Worm (Caenorhabditis elegans) whole organism, early embryonic: ENCODE results near the gene cah-5.

ENCODE experiments used
- aly-1 ChIP-seq: sonication (generic microtip); optimal IDR thresholded peaks from 2 replicates; lab custom pipeline; 2016; ENCODE audit warnings: missing genetic modification characterization, missing compliant biosample characterization
- ama-1 ChIP-seq: fragments of 150-350 bp; optimal IDR thresholded peaks from 2 replicates; lab custom pipeline; 2014
- ceh-36 ChIP-seq: sonication (generic microtip); optimal IDR thresholded peaks from 2 replicates; lab custom pipeline; 2016; ENCODE audit warnings: missing genetic modification characterization, inconsistent platforms, missing compliant biosample characterization
- flt-1 ChIP-seq: fragments of 200-800 bp; sonication (Bioruptor generic); IDR thresholded peaks from 2 replicates; pipeline ENCODE4 v1.3.6; 2022; ENCODE audit warnings: missing genetic modification characterization, missing compliant biosample characterization
- pes-1 ChIP-seq: fragments of 200-800 bp; sonication (Bioruptor generic); IDR thresholded peaks from 2 replicates; pipeline ENCODE4 v1.3.6; 2022; ENCODE audit warnings: missing genetic modification reagents, missing genetic modification characterization, missing compliant biosample characterization
- sea-1 ChIP-seq: fragments of 200-800 bp; sonication (Bioruptor generic); conservative IDR thresholded peaks from 2 replicates; pipeline ENCODE4 v1.3.6; 2022; ENCODE audit warnings: missing genetic modification characterization, missing compliant biosample characterization
- tbx-11 ChIP-seq: fragments of 200-800 bp; sonication (Bioruptor generic); IDR thresholded peaks from 2 replicates; pipeline ENCODE4 v1.3.6; 2022; ENCODE audit warnings: missing genetic modification characterization, missing compliant biosample characterization
- tbx-37 ChIP-seq: fragments of 200-800 bp; sonication (Bioruptor generic); conservative IDR thresholded peaks from 2 replicates; pipeline ENCODE4 v1.3.6; 2022; ENCODE audit warnings: missing genetic modification reagents, missing genetic modification characterization, missing compliant biosample characterization
- tra-4 ChIP-seq: sonication (generic microtip); optimal IDR thresholded peaks from 2 replicates; lab custom pipeline; 2017; ENCODE audit warnings: missing genetic modification characterization, missing compliant biosample characterization

ce11 chrX:7005475-7005874 lies 14.4 kb upstream of the cah-5 start, which contains the start of gene tyra-2:
- no peak for TF ChIP-seq sea-1
- TF ChIP-seq pes-1: no peak
- no peak for TF ChIP-seq ama-1 (lab: Kevin White, UChicago)
- no peak for TF ChIP-seq ceh-36 (tag; lab: Kevin White, UChicago)
- no peak for TF ChIP-seq aly-1 (tag; lab: Kevin White, UChicago)
- TF ChIP-seq flt-1 (GFP tag; lab: Robert Waterston, UW): no peak
- no peak for TF ChIP-seq tbx-37 (GFP tag; lab: Robert Waterston, UW)
- TF ChIP-seq tbx-11 (GFP tag; lab: Robert Waterston, UW): no peak
- TF ChIP-seq tra-4 (tag; lab: Kevin White, UChicago): no peak
